Worm (Caenorhabditis elegans) whole organism, L4 larva: ENCODE data around the gene C27A7.8.

ENCODE experiments used
- D1046.2 ChIP-seq: fragments of 200-800 bp; sonication (Bioruptor generic); IDR thresholded peaks from 2 replicates; pipeline ENCODE4 v1.3.6; 2022; ENCODE audit warnings: missing genetic modification characterization, missing compliant biosample characterization
- F26F4.8 ChIP-seq: fragments of 200-800 bp; sonication (Bioruptor generic); conservative IDR thresholded peaks from 2 replicates; pipeline ENCODE4 v1.3.6; 2022; ENCODE audit warnings: missing genetic modification characterization, missing compliant biosample characterization
- F37D6.2 ChIP-seq: sonication (generic microtip); optimal IDR thresholded peaks from 2 replicates; lab custom pipeline; 2016; ENCODE audit warnings: mild to moderate bottlenecking, missing genetic modification characterization, missing compliant biosample characterization
- F44E2.7 ChIP-seq: fragments of 200-800 bp; sonication (Bioruptor generic); IDR thresholded peaks from 2 replicates; pipeline ENCODE4 v2.1.2; 2022; ENCODE audit warnings: missing genetic modification characterization, missing compliant biosample characterization
- R02D3.7 ChIP-seq: fragments of 150-350 bp; sonication (generic microtip); optimal IDR thresholded peaks from 3 replicates; lab custom pipeline; 2014; ENCODE audit warnings: missing biosample characterization, missing genetic modification characterization
- T20F7.1 ChIP-seq: fragments of 200-800 bp; sonication (Bioruptor generic); optimal IDR thresholded peaks from 2 replicates; lab custom pipeline; 2018; ENCODE audit warnings: mild to moderate bottlenecking, missing genetic modification characterization, missing compliant biosample characterization
- Y48G9A.11 ChIP-seq: fragments of 200-800 bp; sonication (Bioruptor generic); IDR thresholded peaks from 2 replicates; pipeline ENCODE4 v1.3.6; 2022; ENCODE audit warnings: missing genetic modification reagents, missing genetic modification characterization, missing compliant biosample characterization
- Y75B8A.6 ChIP-seq: fragments of 200-800 bp; sonication (Bioruptor generic); IDR thresholded peaks from 2 replicates; pipeline ENCODE4 v1.3.6; 2022; ENCODE audit warnings: missing genetic modification reagents, missing genetic modification characterization, missing compliant biosample characterization
- ZK546.5 ChIP-seq, 2 experiments: sonication (generic microtip); optimal IDR thresholded peaks; 2 replicates each; lab custom pipeline; 2017; ENCODE audit warnings: missing biosample characterization in 2 of 2, missing genetic modification characterization in 2 of 2
- aha-1 ChIP-seq: fragments of 150-350 bp; peaks from one replicate; lab custom pipeline; 2014; ENCODE audit warnings: missing biosample characterization, missing genetic modification characterization
- ceh-28 ChIP-seq: fragments of 150-350 bp; optimal IDR thresholded peaks from 2 replicates; lab custom pipeline; 2014; ENCODE audit warnings: missing biosample characterization, missing genetic modification reagents, missing genetic modification characterization
- ces-1 ChIP-seq: fragments of 150-350 bp; sonication (generic microtip); optimal IDR thresholded peaks from 4 replicates; lab custom pipeline; 2014; ENCODE audit warnings: missing biosample characterization, missing genetic modification reagents, missing genetic modification characterization
- daf-16 ChIP-seq, 3 experiments: sonication (generic microtip); optimal IDR thresholded peaks; 2 replicates each; lab custom pipeline; 2016 to 2017; ENCODE audit warnings: missing genetic modification characterization in 3 of 3, missing genetic modification reagents in 3 of 3, mild to moderate bottlenecking in 2 of 3, missing compliant biosample characterization in 2 of 3, missing biosample characterization in 1 of 3, moderate library complexity in 1 of 3
- daf-19 ChIP-seq: fragments of 200-800 bp; sonication (Bioruptor generic); conservative IDR thresholded peaks from 2 replicates; pipeline ENCODE4 v1.3.6; 2022; ENCODE audit warnings: missing genetic modification characterization, missing compliant biosample characterization
- dpl-1 ChIP-seq: fragments of 150-350 bp; optimal IDR thresholded peaks from 2 replicates; lab custom pipeline; 2014; ENCODE audit warnings: missing biosample characterization, missing genetic modification reagents, missing genetic modification characterization
- dve-1 ChIP-seq: sonication (generic microtip); optimal IDR thresholded peaks from 2 replicates; lab custom pipeline; 2017; ENCODE audit warnings: antibody characterized with exemption, mild to moderate bottlenecking, missing genetic modification characterization, missing compliant biosample characterization; ENCODE audit not compliant: insufficient read depth
- egl-43 ChIP-seq: fragments of 200-800 bp; sonication (Bioruptor generic); IDR thresholded peaks from 2 replicates; pipeline ENCODE4 v1.3.6; 2022; ENCODE audit warnings: missing genetic modification reagents, missing genetic modification characterization, missing compliant biosample characterization
- fos-1 ChIP-seq: fragments of 150-350 bp; optimal IDR thresholded peaks from 2 replicates; lab custom pipeline; 2014; ENCODE audit warnings: missing biosample characterization, missing genetic modification characterization
- hlh-11 ChIP-seq: fragments of 200-800 bp; sonication (Bioruptor generic); optimal IDR thresholded peaks from 2 replicates; lab custom pipeline; 2018; ENCODE audit warnings: mild to moderate bottlenecking, missing genetic modification characterization, missing compliant biosample characterization
- hlh-30 ChIP-seq: sonication (generic microtip); optimal IDR thresholded peaks from 2 replicates; lab custom pipeline; 2017; ENCODE audit warnings: antibody characterized with exemption, mild to moderate bottlenecking, missing genetic modification characterization, missing compliant biosample characterization; ENCODE audit not compliant: insufficient read depth
- hmg-1.1 ChIP-seq: fragments of 200-800 bp; sonication (Bioruptor generic); IDR thresholded peaks from 2 replicates; pipeline ENCODE4 v1.3.6; 2022; ENCODE audit warnings: missing genetic modification reagents, missing genetic modification characterization, missing compliant biosample characterization
- jun-1 ChIP-seq: fragments of 150-350 bp; optimal IDR thresholded peaks from 2 replicates; lab custom pipeline; 2014; ENCODE audit warnings: missing biosample characterization, missing genetic modification reagents, missing genetic modification characterization
- lim-7 ChIP-seq: fragments of 200-800 bp; sonication (Bioruptor generic); IDR thresholded peaks from 2 replicates; pipeline ENCODE4 v1.3.6; 2022; ENCODE audit warnings: missing genetic modification characterization, missing compliant biosample characterization
- lin-29 ChIP-seq: fragments of 200-800 bp; sonication (Bioruptor generic); IDR thresholded peaks from 2 replicates; pipeline ENCODE4 v1.3.6; 2022; ENCODE audit warnings: missing genetic modification reagents, missing genetic modification characterization, missing compliant biosample characterization
- lin-38 ChIP-seq: fragments of 200-800 bp; sonication (Bioruptor generic); IDR thresholded peaks from 2 replicates; pipeline ENCODE4 v1.3.6; 2022; ENCODE audit warnings: missing genetic modification reagents, missing genetic modification characterization, missing compliant biosample characterization
- lin-39 ChIP-seq: fragments of 150-350 bp; optimal IDR thresholded peaks from 2 replicates; lab custom pipeline; 2014; ENCODE audit warnings: missing biosample characterization, missing genetic modification reagents, missing genetic modification characterization
- mes-2 ChIP-seq: sonication (generic microtip); optimal IDR thresholded peaks from 2 replicates; lab custom pipeline; 2016; ENCODE audit warnings: missing genotype, mild to moderate bottlenecking, missing genetic modification characterization, missing compliant biosample characterization; ENCODE audit not compliant: poor library complexity, severe bottlenecking
- nhr-10 ChIP-seq: fragments of 150-350 bp; optimal IDR thresholded peaks from 2 replicates; lab custom pipeline; 2014; ENCODE audit warnings: missing biosample characterization, missing genetic modification characterization
- nhr-28 ChIP-seq: fragments of 150-350 bp; optimal IDR thresholded peaks from 2 replicates; lab custom pipeline; 2014; ENCODE audit warnings: missing biosample characterization, missing genetic modification characterization
- pqm-1 ChIP-seq: sonication (generic microtip); optimal IDR thresholded peaks from 2 replicates; lab custom pipeline; 2017; ENCODE audit warnings: missing biosample characterization, missing genetic modification characterization
- rbr-2 ChIP-seq: sonication (generic microtip); optimal IDR thresholded peaks from 2 replicates; lab custom pipeline; 2016; ENCODE audit warnings: missing genotype, missing genetic modification characterization, missing compliant biosample characterization
- snpc-4 ChIP-seq: fragments of 150-350 bp; optimal IDR thresholded peaks from 2 replicates; lab custom pipeline; 2014; ENCODE audit warnings: missing biosample characterization, missing genetic modification characterization
- unc-130 ChIP-seq: sonication (generic microtip); optimal IDR thresholded peaks from 2 replicates; lab custom pipeline; 2016; ENCODE audit warnings: missing genetic modification reagents, missing genetic modification characterization, missing compliant biosample characterization
- unc-39 ChIP-seq: sonication (generic microtip); optimal IDR thresholded peaks from 2 replicates; lab custom pipeline; 2017; ENCODE audit warnings: missing biosample characterization, missing genetic modification characterization
- unc-62 ChIP-seq, 3 experiments: fragments of 150-350 bp in 1 of 3; sonication (generic microtip); optimal IDR thresholded peaks in 2 of 3; peaks in 1 of 3; 1 replicate in 1 of 3; 2 replicates in 2 of 3; lab custom pipeline; 2014 to 2017; ENCODE audit warnings: missing biosample characterization in 3 of 3, missing genetic modification characterization in 3 of 3, missing genetic modification reagents in 3 of 3, missing genotype in 1 of 3
- vab-7 ChIP-seq: fragments of 200-800 bp; sonication (Bioruptor generic); IDR thresholded peaks from 2 replicates; pipeline ENCODE4 v1.3.6; 2022; ENCODE audit warnings: missing genetic modification reagents, missing genetic modification characterization, missing compliant biosample characterization
- zfp-2 ChIP-seq: sonication (generic microtip); optimal IDR thresholded peaks from 2 replicates; lab custom pipeline; 2016; ENCODE audit warnings: mild to moderate bottlenecking, missing genetic modification characterization, missing compliant biosample characterization
- zfp-3 ChIP-seq: fragments of 200-800 bp; sonication (Bioruptor generic); conservative IDR thresholded peaks from 2 replicates; pipeline ENCODE4 v1.3.6; 2022; ENCODE audit warnings: missing genetic modification reagents, missing genetic modification characterization, missing compliant biosample characterization
- zip-11 ChIP-seq: fragments of 200-800 bp; sonication (Bioruptor generic); IDR thresholded peaks from 2 replicates; pipeline ENCODE4 v1.3.6; 2022; ENCODE audit warnings: missing genetic modification characterization, missing compliant biosample characterization
- ztf-11 ChIP-seq: fragments of 150-350 bp; optimal IDR thresholded peaks from 2 replicates; lab custom pipeline; 2014; ENCODE audit warnings: missing biosample characterization, missing genetic modification characterization
- ztf-7 ChIP-seq: fragments of 150-350 bp; optimal IDR thresholded peaks from 2 replicates; lab custom pipeline; 2014; ENCODE audit warnings: missing biosample characterization, missing genetic modification characterization

The C27A7.8 gene

ce11 chrV:12183854-12184253 is 30.9 kb downstream of the C27A7.8 start, which contains the start of gene usip-1:
usip-1 (minus strand) TSS chrV:12184194.
- TF ChIP-seq unc-62 (GFP tag; optimal IDR thresholded peaks at IDR 0.05 in 1 of 2; lab: Kevin White, UChicago) = peak in 1 of 2 experiments; percentile 96
- no peak for TF ChIP-seq unc-62 (tag; optimal IDR thresholded peaks at IDR 0.05; lab: Kevin White, UChicago)
- no peak for TF ChIP-seq egl-43 (GFP tag; lab: Robert Waterston, UW)
- TF ChIP-seq unc-130 = no peak
- no peak for TF ChIP-seq lin-39

- TF ChIP-seq hlh-11 (tag; lab: Kevin White, UChicago) (no peak), snpc-4 (no peak), T20F7.1 (GFP tag; lab: Kevin White, UChicago) (peak; percentile 92), unc-39 (tag; lab: Kevin White, UChicago) (no peak), nhr-10 (tag; lab: Kevin White, UChicago) (no peak), mes-2 (tag; lab: Kevin White, UChicago) (peak; percentile 19), zfp-3 (GFP tag; lab: Robert Waterston, UW) (no peak), Y48G9A.11 (GFP tag; lab: Robert Waterston, UW) (peak; percentile 94), daf-16 (GFP tag; optimal IDR thresholded peaks at IDR 0.05; lab: Kevin White, UChicago) (no peak), daf-16 (tag; optimal IDR thresholded peaks at IDR 0.05; lab: Kevin White, UChicago) (peak; percentile 25), dpl-1 (GFP tag; lab: Kevin White, UChicago) (peak; percentile 91), ZK546.5 (tag; optimal IDR thresholded peaks at IDR 0.05; lab: Kevin White, UChicago) (no peak), dve-1 (tag; lab: Kevin White, UChicago) (no peak), hmg-1.1 (GFP tag; lab: Robert Waterston, UW) (no peak), daf-19 (GFP tag; lab: Robert Waterston, UW) (no peak)
- TF ChIP-seq, all 104 proteins: peak for 5
Observed at ce11 chrV:12184308-12184999, 31.5 kb downstream of the C27A7.8 start, which contains the start of gene srd-4. srd-4 (plus strand) TSS chrV:12184949.

ce11 chrV:12187344-12187743 is 34.4 kb downstream of the C27A7.8 start, which contains the start of gene ZK863.8:
ZK863.8 (minus strand) TSS chrV:12187516.
- TF ChIP-seq rbr-2 (tag; lab: Kevin White, UChicago) (no peak), ztf-11 (tag; lab: Kevin White, UChicago) (no peak), daf-19 (GFP tag; lab: Robert Waterston, UW) (no peak), aha-1 (tag; lab: Kevin White, UChicago) (no peak), R02D3.7 (tag; lab: Kevin White, UChicago) (no peak), D1046.2 (GFP tag; lab: Robert Waterston, UW) (no peak), pqm-1 (tag; lab: Kevin White, UChicago) (no peak), F44E2.7 (no peak), ces-1 (GFP tag; lab: Kevin White, UChicago) (no peak), Y75B8A.6 (GFP tag; lab: Robert Waterston, UW) (no peak), hlh-30 (tag; lab: Kevin White, UChicago) (no peak), F37D6.2 (tag; lab: Kevin White, UChicago) (no peak), dpl-1 (GFP tag; lab: Kevin White, UChicago) (no peak), ceh-28 (tag; lab: Kevin White, UChicago) (no peak), ztf-7 (tag; lab: Kevin White, UChicago) (no peak), lin-29 (GFP tag; lab: Robert Waterston, UW) (no peak), Y48G9A.11 (GFP tag; lab: Robert Waterston, UW) (no peak), nhr-28 (tag; lab: Kevin White, UChicago) (no peak)

ce11 chrV:12188830-12189229 is 35.9 kb downstream of the C27A7.8 start:
- TF ChIP-seq vab-7 (GFP tag; lab: Robert Waterston, UW) (no peak), ztf-7 (tag; lab: Kevin White, UChicago) (no peak), lim-7 (GFP tag; lab: Robert Waterston, UW) (no peak), ZK546.5 (tag; optimal IDR thresholded peaks at IDR 0.05; lab: Kevin White, UChicago) (no peak), zfp-2 (tag; lab: Kevin White, UChicago) (no peak), jun-1 (tag; lab: Kevin White, UChicago) (no peak), zip-11 (GFP tag; lab: Robert Waterston, UW) (no peak), nhr-10 (tag; lab: Kevin White, UChicago) (no peak), F26F4.8 (GFP tag; lab: Robert Waterston, UW) (no peak), daf-16 (GFP tag; optimal IDR thresholded peaks at IDR 0.05; lab: Kevin White, UChicago) (no peak), daf-16 (tag; optimal IDR thresholded peaks at IDR 0.05; lab: Kevin White, UChicago) (no peak), daf-19 (GFP tag; lab: Robert Waterston, UW) (no peak), lin-38 (GFP tag; lab: Robert Waterston, UW) (no peak), fos-1 (tag; lab: Kevin White, UChicago) (no peak)
